Fruit fly (Drosophila melanogaster) whole organism, embryonic: ENCODE data around the gene blp.

ENCODE experiments used
- Asciz ChIP-seq: fragments of 200-800 bp; sonication (Bioruptor generic); optimal IDR thresholded peaks from 2 replicates; lab custom pipeline; 2017; ENCODE audit warnings: missing biosample characterization, mild to moderate bottlenecking, missing genetic modification characterization, missing genetic modification reagents
- Atf-2 ChIP-seq: fragments of 200-800 bp; sonication (Bioruptor generic); optimal IDR thresholded peaks from 2 replicates; lab custom pipeline; 2016; ENCODE audit warnings: missing biosample characterization, missing genetic modification characterization
- Atf6 ChIP-seq: fragments of 200-800 bp; sonication (Bioruptor generic); IDR thresholded peaks from 2 replicates; pipeline ENCODE4 v1.3.6; 2022; ENCODE audit warnings: missing biosample characterization, missing genetic modification characterization
- CG10147 ChIP-seq: fragments of 200-800 bp; sonication (Bioruptor generic); optimal IDR thresholded peaks from 2 replicates; lab custom pipeline; 2019; ENCODE audit warnings: missing biosample characterization, mild to moderate bottlenecking, missing genetic modification characterization, moderate library complexity
- CG10274 ChIP-seq: fragments of 200-800 bp; sonication (Bioruptor generic); optimal IDR thresholded peaks from 3 replicates; lab custom pipeline; 2017; ENCODE audit warnings: missing biosample characterization, mild to moderate bottlenecking, missing genetic modification characterization
- CG10366 ChIP-seq: fragments of 200-800 bp; sonication (Bioruptor generic); IDR thresholded peaks from 2 replicates; pipeline ENCODE4 v1.3.6; 2022; ENCODE audit warnings: missing biosample characterization, missing genetic modification characterization
- CG10543 ChIP-seq: fragments of 200-800 bp; sonication (Bioruptor generic); optimal IDR thresholded peaks from 3 replicates; lab custom pipeline; 2017; ENCODE audit warnings: missing biosample characterization, mild to moderate bottlenecking, missing genetic modification characterization, moderate library complexity
- CG11504 ChIP-seq: fragments of 200-800 bp; sonication (Bioruptor generic); optimal IDR thresholded peaks from 3 replicates; lab custom pipeline; 2019; ENCODE audit warnings: missing biosample characterization, mild to moderate bottlenecking, missing genetic modification characterization, moderate library complexity
- CG11695 ChIP-seq: fragments of 200-800 bp; sonication (Bioruptor generic); IDR thresholded peaks from 3 replicates; pipeline ENCODE4 v1.3.6; 2022; ENCODE audit warnings: missing biosample characterization, missing genetic modification characterization
- CG13424 ChIP-seq: fragments of 200-800 bp; sonication (Bioruptor generic); optimal IDR thresholded peaks from 2 replicates; lab custom pipeline; 2019; ENCODE audit warnings: missing biosample characterization, mild to moderate bottlenecking, missing genetic modification characterization, moderate library complexity
- CG15696 ChIP-seq: fragments of 200-800 bp; sonication (Bioruptor generic); optimal IDR thresholded peaks from 2 replicates; lab custom pipeline; 2019; ENCODE audit warnings: missing biosample characterization, mild to moderate bottlenecking, missing genetic modification characterization, moderate library complexity
- CG1603 ChIP-seq: fragments of 200-800 bp; sonication (Bioruptor generic); optimal IDR thresholded peaks from 2 replicates; lab custom pipeline; 2019; ENCODE audit warnings: missing biosample characterization, mild to moderate bottlenecking, missing genetic modification characterization, moderate library complexity
- CG1647 ChIP-seq: fragments of 200-800 bp; sonication (Bioruptor generic); optimal IDR thresholded peaks from 3 replicates; lab custom pipeline; 2016; ENCODE audit warnings: missing biosample characterization, missing genetic modification characterization
- CG18011 ChIP-seq: fragments of 200-800 bp; sonication (Bioruptor generic); optimal IDR thresholded peaks from 2 replicates; lab custom pipeline; 2017; ENCODE audit warnings: missing biosample characterization, missing genetic modification characterization, mild to moderate bottlenecking, moderate library complexity, missing genotype
- CG2120 ChIP-seq: fragments of 200-800 bp; sonication (Bioruptor generic); optimal IDR thresholded peaks from 3 replicates; lab custom pipeline; 2016; ENCODE audit warnings: missing biosample characterization, missing genetic modification characterization
- CG2199 ChIP-seq: fragments of 200-800 bp; sonication (Bioruptor generic); IDR thresholded peaks from 3 replicates; pipeline ENCODE4 v1.3.6; 2022; ENCODE audit warnings: missing biosample characterization, missing genetic modification characterization
- CG2712 ChIP-seq: fragments of 200-800 bp; optimal IDR thresholded peaks from 3 replicates; lab custom pipeline; 2019; ENCODE audit warnings: missing biosample characterization, mild to moderate bottlenecking, missing genetic modification characterization, moderate library complexity
- CG31441 ChIP-seq: fragments of 200-800 bp; sonication (Bioruptor generic); IDR thresholded peaks from 2 replicates; pipeline ENCODE4 v1.3.6; 2022; ENCODE audit warnings: missing biosample characterization, missing genetic modification characterization
- CG32767 ChIP-seq: fragments of 200-800 bp; sonication (Bioruptor generic); IDR thresholded peaks from 2 replicates; pipeline ENCODE4 v1.3.6; 2022; ENCODE audit warnings: missing biosample characterization, missing genetic modification characterization
- CG32772 ChIP-seq: fragments of 200-800 bp; sonication (Bioruptor generic); IDR thresholded peaks from 2 replicates; pipeline ENCODE4 v1.3.6; 2022; ENCODE audit warnings: missing biosample characterization, missing genetic modification characterization
- CG4328 ChIP-seq: fragments of 200-800 bp; sonication (Bioruptor generic); optimal IDR thresholded peaks from 3 replicates; lab custom pipeline; 2017; ENCODE audit warnings: missing biosample characterization, missing genetic modification reagents, missing genetic modification characterization
- CG4707 ChIP-seq: fragments of 200-800 bp; sonication (Bioruptor generic); optimal IDR thresholded peaks from 2 replicates; lab custom pipeline; 2018; ENCODE audit warnings: missing biosample characterization, mild to moderate bottlenecking, missing genetic modification characterization, moderate library complexity
- ERR ChIP-seq: fragments of 200-800 bp; sonication (Bioruptor generic); optimal IDR thresholded peaks from 2 replicates; lab custom pipeline; 2016; ENCODE audit warnings: missing biosample characterization, missing genetic modification characterization
- Eip74EF ChIP-seq, 2 experiments: fragments of 200-800 bp in 1 of 2; fragments of >200 bp in 1 of 2; sonication (Bioruptor generic) in 1 of 2; optimal IDR thresholded peaks; 2 replicates each; lab custom pipeline; 2017 to 2019; ENCODE audit warnings: missing biosample characterization in 2 of 2, missing genetic modification characterization in 2 of 2, mild to moderate bottlenecking in 1 of 2, moderate library complexity in 1 of 2
- HHEX ChIP-seq: fragments of 200-800 bp; sonication (Bioruptor generic); optimal IDR thresholded peaks from 3 replicates; lab custom pipeline; 2017; ENCODE audit warnings: missing biosample characterization, mild to moderate bottlenecking, missing genetic modification characterization, missing genetic modification reagents
- Hsf ChIP-seq: fragments of 200-800 bp; sonication (Bioruptor generic); optimal IDR thresholded peaks from 3 replicates; lab custom pipeline; 2016; ENCODE audit warnings: missing biosample characterization, missing genetic modification characterization
- Lpt ChIP-seq: fragments of >200 bp; optimal IDR thresholded peaks from 2 replicates; lab custom pipeline; 2018; ENCODE audit warnings: missing biosample characterization, missing genetic modification characterization
- Mad ChIP-seq: fragments of 200-800 bp; sonication (Bioruptor generic); optimal IDR thresholded peaks from 2 replicates; lab custom pipeline; 2016; ENCODE audit warnings: missing biosample characterization, missing genetic modification characterization
- NFAT ChIP-seq: fragments of 200-800 bp; sonication (Bioruptor generic); IDR thresholded peaks from 2 replicates; pipeline ENCODE4 v1.3.6; 2022; ENCODE audit warnings: missing biosample characterization, missing genetic modification characterization
- Nf-YB ChIP-seq: fragments of 200-800 bp; sonication (Bioruptor generic); optimal IDR thresholded peaks from 3 replicates; lab custom pipeline; 2019; ENCODE audit warnings: missing biosample characterization, mild to moderate bottlenecking, missing genetic modification characterization, moderate library complexity
- Ravus ChIP-seq: fragments of 200-800 bp; sonication (Bioruptor generic); IDR thresholded peaks from 2 replicates; pipeline ENCODE4 v1.3.6; 2022; ENCODE audit warnings: missing biosample characterization, missing genetic modification characterization
- abd-A ChIP-seq: fragments of 200-800 bp; sonication (Bioruptor generic); optimal IDR thresholded peaks from 3 replicates; lab custom pipeline; 2019; ENCODE audit warnings: missing biosample characterization, mild to moderate bottlenecking, missing genetic modification characterization, moderate library complexity
- dm ChIP-seq: fragments of 200-800 bp; sonication (Bioruptor generic); optimal IDR thresholded peaks from 3 replicates; lab custom pipeline; 2016; ENCODE audit warnings: missing biosample characterization, missing genetic modification characterization
- dmrt99B ChIP-seq: fragments of 200-800 bp; sonication (Bioruptor generic); optimal IDR thresholded peaks from 2 replicates; lab custom pipeline; 2018; ENCODE audit warnings: missing biosample characterization, mild to moderate bottlenecking, missing genetic modification characterization, moderate library complexity
- esg ChIP-seq: fragments of 200-800 bp; sonication (Bioruptor generic); conservative IDR thresholded peaks from 2 replicates; pipeline ENCODE4 v1.3.6; 2022; ENCODE audit warnings: missing biosample characterization, missing genetic modification characterization
- gsb ChIP-seq: fragments of 200-800 bp; sonication (Bioruptor generic); IDR thresholded peaks from 2 replicates; pipeline ENCODE4 v1.3.6; 2022; ENCODE audit warnings: missing biosample characterization, missing genetic modification characterization
- hbn ChIP-seq: fragments of 200-800 bp; sonication (Bioruptor generic); IDR thresholded peaks from 2 replicates; pipeline ENCODE4 v1.3.6; 2022; ENCODE audit warnings: missing biosample characterization, missing genetic modification characterization; ENCODE audit not compliant: partially characterized antibody
- insv ChIP-seq, 2 experiments: fragments of 200-800 bp; sonication (Bioruptor generic); optimal IDR thresholded peaks; 3 replicates each; lab custom pipeline; 2016 to 2018; ENCODE audit warnings: missing biosample characterization in 2 of 2, missing genetic modification characterization in 2 of 2
- jigr1 ChIP-seq: fragments of 200-800 bp; sonication (Bioruptor generic); IDR thresholded peaks from 3 replicates; pipeline ENCODE4 v1.3.6; 2022; ENCODE audit warnings: missing biosample characterization, missing genetic modification characterization
- lola ChIP-seq, 3 experiments: fragments of >200 bp in 2 of 3; fragments of 200-800 bp in 1 of 3; sonication (Bioruptor generic) in 1 of 3; optimal IDR thresholded peaks; 2 replicates each; lab custom pipeline; 2017 to 2019; ENCODE audit warnings: missing biosample characterization in 3 of 3, missing genetic modification characterization in 3 of 3, mild to moderate bottlenecking in 1 of 3, moderate library complexity in 1 of 3
- lov ChIP-seq, 2 experiments: fragments of 200-800 bp in 1 of 2; fragments of >200 bp in 1 of 2; sonication (Bioruptor generic) in 1 of 2; IDR thresholded peaks in 1 of 2; optimal IDR thresholded peaks in 1 of 2; 2 replicates in 1 of 2; 3 replicates in 1 of 2; pipeline versions ENCODE4 v1.3.6 to Lab custom; 2017 to 2022; ENCODE audit warnings: missing biosample characterization in 1 of 2, missing genetic modification characterization in 1 of 2
- mam ChIP-seq: fragments of 200-800 bp; sonication (Bioruptor generic); optimal IDR thresholded peaks from 3 replicates; lab custom pipeline; 2016; ENCODE audit warnings: missing biosample characterization, missing genetic modification characterization
- nau ChIP-seq: fragments of 200-800 bp; sonication (Bioruptor generic); optimal IDR thresholded peaks from 3 replicates; lab custom pipeline; 2017; ENCODE audit warnings: missing biosample characterization, mild to moderate bottlenecking, missing genetic modification characterization, missing genetic modification reagents
- pfk ChIP-seq: fragments of 200-800 bp; sonication (Bioruptor generic); optimal IDR thresholded peaks from 2 replicates; lab custom pipeline; 2018; ENCODE audit warnings: missing biosample characterization, mild to moderate bottlenecking, missing genetic modification characterization, moderate library complexity
- pros ChIP-seq: fragments of 200-800 bp; sonication (Bioruptor generic); optimal IDR thresholded peaks from 3 replicates; lab custom pipeline; 2019; ENCODE audit warnings: missing biosample characterization, mild to moderate bottlenecking, missing genetic modification characterization, moderate library complexity
- run ChIP-seq: fragments of 200-800 bp; sonication (Bioruptor generic); optimal IDR thresholded peaks from 3 replicates; lab custom pipeline; 2018; ENCODE audit warnings: missing biosample characterization, mild to moderate bottlenecking, missing genetic modification characterization
- slbo ChIP-seq: fragments of 200-800 bp; sonication (Bioruptor generic); IDR thresholded peaks from 2 replicates; pipeline ENCODE4 v1.3.6; 2022; ENCODE audit warnings: missing biosample characterization, missing genetic modification characterization
- stwl ChIP-seq: fragments of 200-800 bp; sonication (Bioruptor generic); optimal IDR thresholded peaks from 3 replicates; lab custom pipeline; 2018; ENCODE audit warnings: missing biosample characterization, mild to moderate bottlenecking, missing genetic modification characterization, moderate library complexity
- zfh1 ChIP-seq: fragments of 200-800 bp; sonication (Bioruptor generic); IDR thresholded peaks from 3 replicates; pipeline ENCODE4 v1.3.6; 2022; ENCODE audit warnings: missing biosample characterization, missing genetic modification characterization
- zfh2 ChIP-seq: fragments of 200-800 bp; sonication (Bioruptor generic); optimal IDR thresholded peaks from 2 replicates; lab custom pipeline; 2016; ENCODE audit warnings: missing biosample characterization, missing genetic modification characterization

blp gene

DNA sequence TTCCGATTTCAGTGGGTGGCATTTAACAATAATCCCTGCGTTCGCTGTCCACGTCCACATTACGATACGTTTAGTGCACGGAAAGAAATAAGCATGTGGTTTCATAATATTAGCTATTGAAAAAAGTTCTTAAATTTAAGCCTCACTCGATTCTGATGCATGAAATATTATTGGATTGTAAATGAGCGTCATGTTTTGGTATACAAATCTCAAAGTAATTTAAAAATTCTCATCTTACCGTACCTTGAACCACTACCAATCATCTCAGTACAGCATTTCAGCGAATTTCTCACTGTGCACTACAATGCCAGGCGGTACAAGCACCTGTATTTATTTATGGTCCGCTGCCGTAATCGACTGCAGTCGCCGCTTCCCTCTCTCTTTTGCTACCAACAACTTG lies 40.6 kb downstream of the blp start (continued):
- TF ChIP-seq CG11695 (no peak), CG10366 (GFP tag; lab: Robert Waterston, UW) (no peak), jigr1 (GFP tag; lab: Robert Waterston, UW) (no peak), Hsf (GFP tag; lab: Kevin White, UChicago) (peak; percentile 78), CG18011 (GFP tag; lab: Kevin White, UChicago) (no peak), CG32767 (GFP tag; lab: Robert Waterston, UW) (no peak), nau (peak; percentile 75), lov (optimal IDR thresholded peaks at IDR 0.05; lab: Kevin White, UChicago) (no peak), lov (GFP tag; IDR thresholded peaks at IDR 0.05; lab: Robert Waterston, UW) (no peak), CG4707 (GFP tag; lab: Kevin White, UChicago) (peak; percentile 66), dmrt99B (tag; lab: Kevin White, UChicago) (peak; percentile 93), esg (GFP tag; lab: Robert Waterston, UW) (no peak), CG13424 (tag; lab: Kevin White, UChicago) (peak; percentile 89), zfh1 (GFP tag; lab: Robert Waterston, UW) (no peak), Lpt (GFP tag; lab: Kevin White, UChicago) (no peak), zfh2 (peak; percentile 63), abd-A (tag; lab: Kevin White, UChicago) (no peak), CG1647 (GFP tag; lab: Kevin White, UChicago) (peak; percentile 58), lola (GFP tag; optimal IDR thresholded peaks at IDR 0.05; lab: Kevin White, UChicago) (peak in 1 of 3 experiments; percentile 70), pfk (GFP tag; lab: Kevin White, UChicago) (no peak), CG31441 (GFP tag; lab: Robert Waterston, UW) (no peak), Nf-YB (GFP tag; lab: Kevin White, UChicago) (peak; percentile 42), Eip74EF (GFP tag; optimal IDR thresholded peaks at IDR 0.05; lab: Kevin White, UChicago) (peak in 1 of 2 experiments; percentile 67), Asciz (GFP tag; lab: Kevin White, UChicago) (peak; percentile 68), Mad (GFP tag; lab: Kevin White, UChicago) (peak; percentile 70), NFAT (GFP tag; lab: Robert Waterston, UW) (no peak), pros (GFP tag; lab: Kevin White, UChicago) (no peak), CG2120 (GFP tag; lab: Kevin White, UChicago) (peak; percentile 83), CG2199 (no peak), hbn (no peak), CG10274 (GFP tag; lab: Kevin White, UChicago) (peak; percentile 62), dm (GFP tag; lab: Kevin White, UChicago) (peak; percentile 21), run (tag; lab: Kevin White, UChicago) (peak; percentile 61), slbo (GFP tag; lab: Robert Waterston, UW) (no peak), stwl (tag; lab: Kevin White, UChicago) (no peak), CG2712 (peak; percentile 84), ERR (peak; percentile 46), Ravus (no peak), Atf-2 (peak; percentile 70), CG4328 (GFP tag; lab: Kevin White, UChicago) (peak; percentile 66), HHEX (GFP tag; lab: Kevin White, UChicago) (peak; percentile 78), insv (GFP tag; optimal IDR thresholded peaks at IDR 0.05; lab: Kevin White, UChicago) (no peak), Atf6 (no peak), CG32772 (no peak), CG15696 (tag; lab: Kevin White, UChicago) (peak; percentile 72), gsb (GFP tag; lab: Robert Waterston, UW) (no peak), mam (GFP tag; lab: Kevin White, UChicago) (peak; percentile 77), CG10543 (GFP tag; lab: Kevin White, UChicago) (no peak), CG1603 (peak; percentile 87), CG10147 (GFP tag; lab: Kevin White, UChicago) (peak; percentile 70), CG11504 (tag; lab: Kevin White, UChicago) (peak; percentile 88)
